Worm (Caenorhabditis elegans): ENCODE data around the gene Y39A1A.18.

Y39A1A.18 gene

DNA sequence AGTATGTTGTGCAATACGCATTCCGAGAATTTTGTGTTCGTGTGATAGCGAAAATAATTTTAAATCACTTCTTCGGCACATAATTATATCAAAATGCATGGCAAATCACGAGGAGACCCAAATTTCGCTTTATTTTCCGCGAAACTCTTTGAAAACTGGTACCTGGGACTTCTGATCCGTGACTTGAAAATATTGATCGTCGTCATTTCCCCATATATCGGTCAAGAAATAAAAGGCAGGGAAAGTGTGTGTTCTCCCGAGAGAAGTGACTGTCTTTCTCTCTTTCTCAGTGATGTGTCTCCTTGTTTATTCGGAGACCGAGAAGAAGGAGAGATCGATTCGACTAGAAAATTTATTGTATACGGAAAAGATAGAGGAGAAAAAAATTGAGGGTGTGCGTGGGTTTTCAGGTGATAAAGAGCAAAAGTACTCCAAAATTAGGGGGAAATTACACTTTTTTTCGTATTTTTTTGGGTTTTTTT is 16.9 kb upstream of the Y39A1A.18 start, which contains the start of gene W09D10.5 (continued):
- TF ChIP-seq F37B4.10 (GFP tag; IDR thresholded peaks at IDR 0.05) (0 out of 2 replicates have a peak, but pooled peaks have one; percentile 14), F49E8.2 (tag; optimal IDR thresholded peaks at IDR 0.05; ENCODE audit: insufficient read depth) (no peak), F39B2.1 (GFP tag; IDR thresholded peaks at IDR 0.05) (no peak), repo-1 (tag; optimal IDR thresholded peaks at IDR 0.05) (peak; percentile 70), cebp-2 (GFP tag; IDR thresholded peaks at IDR 0.05) (no peak), nhr-120 (GFP tag; IDR thresholded peaks at IDR 0.05) (0 out of 2 replicates have a peak, but pooled peaks have one; percentile 8), somi-1 (GFP tag; optimal IDR thresholded peaks at IDR 0.05) (no peak), mcd-1 (GFP tag; IDR thresholded peaks at IDR 0.05) (no peak; the same call in 1 of the 2 replicates), ceh-79 (tag; optimal IDR thresholded peaks at IDR 0.05) (peak; percentile 37), tlf-1 (GFP tag; optimal IDR thresholded peaks at IDR 0.05) (no peak), egl-44 (GFP tag; IDR thresholded peaks at IDR 0.05) (no peak), Y53G8AR.9 (GFP tag; conservative IDR thresholded peaks at IDR 0.05) (peak; percentile 42; the same call in 1 of the 2 replicates), lsy-27 (tag; optimal IDR thresholded peaks at IDR 0.05; ENCODE audit: borderline replicate concordance, insufficient read depth) (no peak), C06A6.2 (GFP tag; conservative IDR thresholded peaks at IDR 0.05) (no peak; the same call in 1 of the 2 replicates), ztf-25 (GFP tag; IDR thresholded peaks at IDR 0.05) (no peak), hlh-12 (tag; optimal IDR thresholded peaks at IDR 0.05) (no peak), F52B5.7 (tag; optimal IDR thresholded peaks at IDR 0.05) (peak; percentile 57), Y67H2A.10 (GFP tag; conservative IDR thresholded peaks at IDR 0.05) (0 out of 2 replicates have a peak, but pooled peaks have one; percentile 27), aptf-3 (GFP tag; IDR thresholded peaks at IDR 0.05) (no peak; the same call in 1 of the 2 replicates), die-1 (tag; optimal IDR thresholded peaks at IDR 0.05) (peak; percentile 26), cebp-1 (GFP tag; IDR thresholded peaks at IDR 0.05) (peak; percentile 43; the same call in 1 of the 2 replicates), cebp-1 (tag; optimal IDR thresholded peaks at IDR 0.05) (peak; percentile 77), pha-4 (tag; optimal IDR thresholded peaks at IDR 0.05) (peak; percentile 63), him-1 (tag; optimal IDR thresholded peaks at IDR 0.05) (no peak), B0035.1 (tag; optimal IDR thresholded peaks at IDR 0.05) (peak; percentile 57), hlh-26 (GFP tag; conservative IDR thresholded peaks at IDR 0.05) (no peak), ztf-3 (GFP tag; optimal IDR thresholded peaks at IDR 0.05) (no peak), snpc-1.1 (tag; optimal IDR thresholded peaks at IDR 0.05; ENCODE audit: insufficient read depth) (no peak), F22D6.2 (tag; optimal IDR thresholded peaks at IDR 0.05) (peak; percentile 2), nhr-179 (tag; optimal IDR thresholded peaks at IDR 0.05) (no peak), ztf-26 (tag; optimal IDR thresholded peaks at IDR 0.05) (no peak), hrde-1 (tag; optimal IDR thresholded peaks at IDR 0.05; ENCODE audit: borderline replicate concordance) (no peak), F10E7.11 (tag; optimal IDR thresholded peaks at IDR 0.05) (no peak), unc-130 (GFP tag; optimal IDR thresholded peaks at IDR 0.05) (no peak), ZK185.1 (tag; optimal IDR thresholded peaks at IDR 0.05; ENCODE audit: poor library complexity, severe bottlenecking) (peak; percentile 27), let-607 (tag; optimal IDR thresholded peaks at IDR 0.05) (no peak), lin-26 (GFP tag; IDR thresholded peaks at IDR 0.05) (no peak), B0261.1 (tag; optimal IDR thresholded peaks at IDR 0.05) (no peak), dox-1 (GFP tag; IDR thresholded peaks at IDR 0.05) (peak; percentile 62; the same call in 1 of the 2 replicates)
